Worm (Caenorhabditis elegans): ENCODE data around the gene Y37D8A.16.

Gene Y37D8A.16

DNA sequence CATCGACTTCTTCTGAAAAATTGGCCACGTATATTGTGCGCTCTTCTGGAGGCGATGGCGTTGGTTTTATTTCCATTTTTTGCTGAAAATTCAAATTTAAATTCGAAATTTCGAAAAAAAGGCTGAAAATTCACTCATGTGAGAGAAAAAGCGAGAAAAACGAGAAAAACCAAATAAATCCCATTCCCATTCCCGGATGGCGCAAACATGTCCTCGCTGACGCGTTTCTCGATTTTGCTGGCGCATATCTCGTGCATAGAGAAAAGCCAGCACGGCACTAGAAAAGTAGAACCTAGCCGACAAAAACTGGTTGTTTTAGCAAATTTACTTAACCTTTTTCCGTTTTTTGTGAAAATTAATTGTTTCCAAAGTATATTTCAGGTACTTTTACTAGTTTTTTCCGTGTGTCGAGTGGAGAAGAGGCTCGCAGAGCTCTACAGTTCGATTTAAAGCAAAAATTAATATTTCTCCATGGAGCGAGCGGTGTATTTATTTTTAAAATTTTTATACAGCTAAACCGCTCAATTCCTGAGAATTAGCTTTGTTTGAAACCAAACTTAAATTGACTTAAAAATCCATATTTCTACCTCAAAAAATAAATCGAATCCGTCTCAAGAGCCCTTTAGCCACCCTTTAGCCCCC is 13.4 kb upstream of the Y37D8A.16 start, which contains the start of gene rbm-7:
Gene rbm-7 (minus strand): TSS at position 82 of the 642 bp plus-strand sequence.
- TF ChIP-seq snpc-1.3 (tag; optimal IDR thresholded peaks at IDR 0.05; ENCODE audit: insufficient read depth) (peak; percentile 18), F23B12.7 (tag; optimal IDR thresholded peaks at IDR 0.05; ENCODE audit: insufficient read depth) (peak; percentile 38), dox-1 (GFP tag; IDR thresholded peaks at IDR 0.05) (peak; percentile 73), rcor-1 (GFP tag; IDR thresholded peaks at IDR 0.05) (0 out of 2 replicates have a peak, but pooled peaks have one; percentile 31), lsl-1 (GFP tag; optimal IDR thresholded peaks at IDR 0.05) (peak; percentile 55), tbx-9 (tag; optimal IDR thresholded peaks at IDR 0.05; ENCODE audit: borderline replicate concordance) (no peak), mel-28 (tag; optimal IDR thresholded peaks at IDR 0.05; ENCODE audit: borderline replicate concordance) (no peak), sdz-38 (tag; optimal IDR thresholded peaks at IDR 0.05) (no peak), hlh-12 (tag; optimal IDR thresholded peaks at IDR 0.05) (no peak), C17E4.6 (GFP tag; IDR thresholded peaks at IDR 0.05) (no peak), madf-3 (GFP tag; IDR thresholded peaks at IDR 0.05) (0 out of 2 replicates have a peak, but pooled peaks have one; percentile 8), mcd-1 (GFP tag; IDR thresholded peaks at IDR 0.05) (peak; percentile 80), Y56A3A.18 (GFP tag; IDR thresholded peaks at IDR 0.05) (no peak), zim-3 (tag; optimal IDR thresholded peaks at IDR 0.05) (no peak), fkh-3 (tag; optimal IDR thresholded peaks at IDR 0.05) (no peak), hlh-26 (GFP tag; conservative IDR thresholded peaks at IDR 0.05) (no peak), lin-54 (GFP tag; optimal IDR thresholded peaks at IDR 0.05) (peak; percentile 71), zfh-2 (GFP tag; conservative IDR thresholded peaks at IDR 0.05) (no peak), tlf-1 (GFP tag; optimal IDR thresholded peaks at IDR 0.05) (peak; percentile 37), cebp-2 (GFP tag; IDR thresholded peaks at IDR 0.05) (no peak), F57C9.4 (tag; optimal IDR thresholded peaks at IDR 0.05) (no peak), hmg-1.2 (GFP tag; IDR thresholded peaks at IDR 0.05) (peak; percentile 53), madf-6 (GFP tag; IDR thresholded peaks at IDR 0.05) (peak; percentile 66), ceh-58 (GFP tag; IDR thresholded peaks at IDR 0.05) (no peak), lin-40 (tag; optimal IDR thresholded peaks at IDR 0.05) (peak; percentile 75), K12H6.12 (tag; optimal IDR thresholded peaks at IDR 0.05) (peak; percentile 32), tbp1 (GFP tag; optimal IDR thresholded peaks at IDR 0.05) (peak; percentile 48), efl-1 (GFP tag; optimal IDR thresholded peaks at IDR 0.05) (no peak), chd-7 (tag; optimal IDR thresholded peaks at IDR 0.05) (no peak), F57A8.1 (GFP tag; optimal IDR thresholded peaks at IDR 0.05) (no peak), ztf-18 (tag; optimal IDR thresholded peaks at IDR 0.05) (peak; percentile 94), xnd-1 (tag; optimal IDR thresholded peaks at IDR 0.05) (peak; percentile 20), madf-8 (GFP tag; conservative IDR thresholded peaks at IDR 0.05) (peak; percentile 25; the same call in 1 of the 2 replicates), ZK185.1 (tag; optimal IDR thresholded peaks at IDR 0.05; ENCODE audit: poor library complexity, severe bottlenecking) (peak; percentile 29), die-1 (tag; optimal IDR thresholded peaks at IDR 0.05) (no peak), nhr-80 (tag; optimal IDR thresholded peaks at IDR 0.05) (peak; percentile 5), Y53G8AR.9 (GFP tag; conservative IDR thresholded peaks at IDR 0.05) (peak; percentile 79; the same call in 1 of the 2 replicates), nfyb-1 (GFP tag; IDR thresholded peaks at IDR 0.05) (peak; percentile 49; the same call in 1 of the 2 replicates), cebp-1 (GFP tag; IDR thresholded peaks at IDR 0.05) (no peak), cebp-1 (tag; optimal IDR thresholded peaks at IDR 0.05) (peak; percentile 68), B0336.3 (GFP tag; IDR thresholded peaks at IDR 0.05) (no peak), snpc-4 (GFP tag; optimal IDR thresholded peaks at IDR 0.05) (no peak), snpc-4 (tag; optimal IDR thresholded peaks at IDR 0.05) (peak in 2 of 4 experiments; percentile 14 to 34), aptf-3 (GFP tag; IDR thresholded peaks at IDR 0.05) (no peak), F55B11.4 (tag; optimal IDR thresholded peaks at IDR 0.05; ENCODE audit: borderline replicate concordance, insufficient read depth) (no peak), F49E8.2 (tag; optimal IDR thresholded peaks at IDR 0.05; ENCODE audit: insufficient read depth) (no peak), athp-1 (tag; optimal IDR thresholded peaks at IDR 0.05) (no peak)
